Fruit fly (Drosophila melanogaster) whole organism, embryonic: ENCODE measurements around the gene Vti1a.

Experiments
- Atf3 ChIP-seq: fragments of 200-800 bp; sonication (Bioruptor generic); optimal IDR thresholded peaks from 3 replicates; lab custom pipeline; 2016; ENCODE audit warnings: missing biosample characterization, missing genetic modification characterization
- B-H2 ChIP-seq: fragments of 200-800 bp; sonication (Bioruptor generic); optimal IDR thresholded peaks from 2 replicates; lab custom pipeline; 2018; ENCODE audit warnings: missing biosample characterization, mild to moderate bottlenecking, missing genetic modification characterization
- BEAF-32 ChIP-seq: fragments of 200-800 bp; sonication (Bioruptor generic); optimal IDR thresholded peaks from 3 replicates; lab custom pipeline; 2017; ENCODE audit warnings: missing biosample characterization, missing genetic modification characterization, mild to moderate bottlenecking, moderate library complexity, missing genetic modification reagents
- CG10209 ChIP-seq: fragments of 200-800 bp; sonication (Bioruptor generic); optimal IDR thresholded peaks from 3 replicates; lab custom pipeline; 2017; ENCODE audit warnings: missing biosample characterization, mild to moderate bottlenecking, missing genetic modification characterization, missing genetic modification reagents
- CG10321 ChIP-seq: fragments of 200-800 bp; sonication (Bioruptor generic); IDR thresholded peaks from 2 replicates; pipeline ENCODE4 v1.3.6; 2022; ENCODE audit warnings: missing biosample characterization, missing genetic modification characterization
- CG12942 ChIP-seq: fragments of 200-800 bp; sonication (Bioruptor generic); optimal IDR thresholded peaks from 3 replicates; lab custom pipeline; 2016; ENCODE audit warnings: missing biosample characterization, missing genetic modification characterization
- CG13424 ChIP-seq: fragments of 200-800 bp; sonication (Bioruptor generic); optimal IDR thresholded peaks from 2 replicates; lab custom pipeline; 2019; ENCODE audit warnings: missing biosample characterization, mild to moderate bottlenecking, missing genetic modification characterization, moderate library complexity
- CG14667 ChIP-seq: fragments of 200-800 bp; sonication (Bioruptor generic); IDR thresholded peaks from 2 replicates; pipeline ENCODE4 v1.3.6; 2022; ENCODE audit warnings: missing biosample characterization, missing genetic modification characterization
- CG15479 ChIP-seq: fragments of 200-800 bp; sonication (Bioruptor generic); optimal IDR thresholded peaks from 3 replicates; lab custom pipeline; 2019; ENCODE audit warnings: missing biosample characterization, mild to moderate bottlenecking, missing genetic modification characterization, moderate library complexity
- CG1602 ChIP-seq: fragments of 200-800 bp; sonication (Bioruptor generic); optimal IDR thresholded peaks from 3 replicates; lab custom pipeline; 2016; ENCODE audit warnings: missing biosample characterization, missing genetic modification characterization
- CG17359 ChIP-seq: fragments of 200-800 bp; sonication (Bioruptor generic); optimal IDR thresholded peaks from 3 replicates; lab custom pipeline; 2018; ENCODE audit warnings: missing biosample characterization, mild to moderate bottlenecking, missing genetic modification characterization, moderate library complexity
- CG17612 ChIP-seq: fragments of 200-800 bp; sonication (Bioruptor generic); IDR thresholded peaks from 2 replicates; pipeline ENCODE4 v1.3.6; 2022; ENCODE audit warnings: missing biosample characterization, missing genetic modification characterization
- CG17829 ChIP-seq: fragments of 200-800 bp; optimal IDR thresholded peaks from 2 replicates; lab custom pipeline; 2019; ENCODE audit warnings: missing biosample characterization, mild to moderate bottlenecking, missing genetic modification characterization, moderate library complexity
- CG18011 ChIP-seq: fragments of 200-800 bp; sonication (Bioruptor generic); optimal IDR thresholded peaks from 2 replicates; lab custom pipeline; 2017; ENCODE audit warnings: missing biosample characterization, missing genetic modification characterization, mild to moderate bottlenecking, moderate library complexity, missing genotype
- CG30020 ChIP-seq: fragments of 200-800 bp; optimal IDR thresholded peaks from 2 replicates; lab custom pipeline; 2019; ENCODE audit warnings: missing biosample characterization, mild to moderate bottlenecking, missing genetic modification characterization, moderate library complexity
- CG30403 ChIP-seq: fragments of 200-800 bp; sonication (Bioruptor generic); optimal IDR thresholded peaks from 3 replicates; lab custom pipeline; 2016; ENCODE audit warnings: missing biosample characterization, missing genetic modification characterization
- CG32772 ChIP-seq: fragments of 200-800 bp; sonication (Bioruptor generic); IDR thresholded peaks from 2 replicates; pipeline ENCODE4 v1.3.6; 2022; ENCODE audit warnings: missing biosample characterization, missing genetic modification characterization
- CG4424 ChIP-seq: fragments of 200-800 bp; sonication (Bioruptor generic); optimal IDR thresholded peaks from 3 replicates; lab custom pipeline; 2016; ENCODE audit warnings: missing biosample characterization, missing genetic modification characterization
- CG4617 ChIP-seq: fragments of 200-800 bp; sonication (Bioruptor generic); optimal IDR thresholded peaks from 3 replicates; lab custom pipeline; 2016; ENCODE audit warnings: missing biosample characterization, missing genetic modification characterization, borderline replicate concordance
- CG6254 ChIP-seq: fragments of 200-800 bp; sonication (Bioruptor generic); optimal IDR thresholded peaks from 3 replicates; lab custom pipeline; 2017; ENCODE audit warnings: mild to moderate bottlenecking, missing biosample characterization, missing genetic modification reagents, missing genetic modification characterization
- CG6791 ChIP-seq: fragments of 200-800 bp; sonication (Bioruptor generic); IDR thresholded peaks from 3 replicates; pipeline ENCODE4 v1.3.6; 2022; ENCODE audit warnings: missing biosample characterization, missing genetic modification characterization; ENCODE audit not compliant: partially characterized antibody
- Dek ChIP-seq: fragments of 200-800 bp; sonication (Bioruptor generic); optimal IDR thresholded peaks from 3 replicates; lab custom pipeline; 2019; ENCODE audit warnings: missing biosample characterization, mild to moderate bottlenecking, missing genetic modification characterization, moderate library complexity
- Doc2 ChIP-seq: fragments of 200-800 bp; sonication (Bioruptor generic); IDR thresholded peaks from 2 replicates; pipeline ENCODE4 v1.3.6; 2022; ENCODE audit warnings: missing biosample characterization, missing genetic modification characterization
- Drgx ChIP-seq: fragments of 200-800 bp; sonication (Bioruptor generic); IDR thresholded peaks from 2 replicates; pipeline ENCODE4 v1.3.6; 2022; ENCODE audit warnings: missing biosample characterization, missing genetic modification characterization
- Ets97D ChIP-seq: fragments of 200-800 bp; sonication (Bioruptor generic); optimal IDR thresholded peaks from 3 replicates; lab custom pipeline; 2016; ENCODE audit warnings: missing biosample characterization, missing genetic modification characterization
- Hand ChIP-seq: fragments of 200-800 bp; sonication (Bioruptor generic); optimal IDR thresholded peaks from 2 replicates; lab custom pipeline; 2017; ENCODE audit warnings: mild to moderate bottlenecking, missing biosample characterization, missing genetic modification reagents, missing genetic modification characterization
- Hr39 ChIP-seq: fragments of >200 bp; optimal IDR thresholded peaks from 2 replicates; lab custom pipeline; 2017
- Max ChIP-seq: fragments of 200-800 bp; sonication (Bioruptor generic); optimal IDR thresholded peaks from 2 replicates; lab custom pipeline; 2016; ENCODE audit warnings: missing biosample characterization, mild to moderate bottlenecking, missing genetic modification characterization
- Scr ChIP-seq: fragments of 200-800 bp; sonication (Bioruptor generic); IDR thresholded peaks from 2 replicates; pipeline ENCODE4 v1.3.6; 2022; ENCODE audit warnings: missing biosample characterization, missing genetic modification characterization; ENCODE audit not compliant: partially characterized antibody
- Sox102F ChIP-seq: fragments of 200-800 bp; sonication (Bioruptor generic); optimal IDR thresholded peaks from 2 replicates; lab custom pipeline; 2018; ENCODE audit warnings: missing biosample characterization, mild to moderate bottlenecking, missing genetic modification characterization, moderate library complexity
- aop ChIP-seq: fragments of 200-800 bp; sonication (Bioruptor generic); IDR thresholded peaks from 2 replicates; pipeline ENCODE4 v1.3.6; 2022; ENCODE audit warnings: missing biosample characterization, missing genetic modification characterization
- ara ChIP-seq: fragments of 200-800 bp; sonication (Bioruptor generic); IDR thresholded peaks from 2 replicates; pipeline ENCODE4 v1.3.6; 2022; ENCODE audit warnings: missing biosample characterization, missing genetic modification characterization
- cg ChIP-seq: fragments of 200-800 bp; sonication (Bioruptor generic); optimal IDR thresholded peaks from 3 replicates; lab custom pipeline; 2019; ENCODE audit warnings: missing biosample characterization, mild to moderate bottlenecking, missing genetic modification characterization, moderate library complexity
- crp ChIP-seq, 2 experiments: fragments of 200-800 bp; sonication (Bioruptor generic); optimal IDR thresholded peaks; 2 replicates in 1 of 2; 3 replicates in 1 of 2; lab custom pipeline; 2017; ENCODE audit warnings: missing biosample characterization in 2 of 2, missing genetic modification characterization in 2 of 2, mild to moderate bottlenecking in 1 of 2, moderate library complexity in 1 of 2
- dan ChIP-seq: fragments of 200-800 bp; sonication (Bioruptor generic); IDR thresholded peaks from 2 replicates; pipeline ENCODE4 v1.3.6; 2022; ENCODE audit warnings: missing biosample characterization, missing genetic modification characterization
- emc ChIP-seq: fragments of 200-800 bp; sonication (Bioruptor generic); optimal IDR thresholded peaks from 2 replicates; lab custom pipeline; 2016; ENCODE audit warnings: missing biosample characterization, missing genetic modification characterization
- esg ChIP-seq: fragments of 200-800 bp; sonication (Bioruptor generic); conservative IDR thresholded peaks from 2 replicates; pipeline ENCODE4 v1.3.6; 2022; ENCODE audit warnings: missing biosample characterization, missing genetic modification characterization
- exex ChIP-seq: fragments of 200-800 bp; sonication (Bioruptor generic); optimal IDR thresholded peaks from 4 replicates; lab custom pipeline; 2018; ENCODE audit warnings: missing biosample characterization, mild to moderate bottlenecking, missing genetic modification characterization, moderate library complexity
- gsb-n ChIP-seq: fragments of 200-800 bp; sonication (Bioruptor generic); optimal IDR thresholded peaks from 3 replicates; lab custom pipeline; 2018; ENCODE audit warnings: missing biosample characterization, mild to moderate bottlenecking, missing genetic modification characterization
- ham ChIP-seq: fragments of 200-800 bp; sonication (Bioruptor generic); IDR thresholded peaks from 2 replicates; pipeline ENCODE4 v1.3.6; 2022; ENCODE audit warnings: missing biosample characterization, missing genetic modification characterization
- inv ChIP-seq: fragments of 200-800 bp; sonication (Bioruptor generic); IDR thresholded peaks from 2 replicates; pipeline ENCODE4 v1.3.6; 2022; ENCODE audit warnings: missing biosample characterization, missing genetic modification characterization; ENCODE audit not compliant: partially characterized antibody
- lbe ChIP-seq: fragments of 200-800 bp; sonication (Bioruptor generic); optimal IDR thresholded peaks from 2 replicates; lab custom pipeline; 2016; ENCODE audit warnings: missing biosample characterization, mild to moderate bottlenecking, missing genetic modification characterization
- maf-S ChIP-seq: fragments of 200-800 bp; sonication (Bioruptor generic); optimal IDR thresholded peaks from 2 replicates; lab custom pipeline; 2016; ENCODE audit warnings: missing biosample characterization, missing genetic modification characterization
- ro ChIP-seq: fragments of 200-800 bp; sonication (Bioruptor generic); IDR thresholded peaks from 2 replicates; pipeline ENCODE4 v1.3.6; 2022; ENCODE audit warnings: missing biosample characterization, missing genetic modification characterization
- run ChIP-seq: fragments of 200-800 bp; sonication (Bioruptor generic); optimal IDR thresholded peaks from 3 replicates; lab custom pipeline; 2018; ENCODE audit warnings: missing biosample characterization, mild to moderate bottlenecking, missing genetic modification characterization
- shn ChIP-seq: fragments of 200-800 bp; sonication (Bioruptor generic); optimal IDR thresholded peaks from 3 replicates; lab custom pipeline; 2016; ENCODE audit warnings: missing biosample characterization, missing genetic modification characterization
- tll ChIP-seq, 2 experiments: fragments of 200-800 bp in 1 of 2; fragments of >200 bp in 1 of 2; sonication (Bioruptor generic) in 1 of 2; optimal IDR thresholded peaks; 2 replicates each; lab custom pipeline; 2017 to 2019; ENCODE audit warnings: missing biosample characterization in 2 of 2, missing genetic modification characterization in 2 of 2, mild to moderate bottlenecking in 1 of 2, moderate library complexity in 1 of 2
- tna ChIP-seq: fragments of 200-800 bp; sonication (Bioruptor generic); IDR thresholded peaks from 2 replicates; pipeline ENCODE4 v1.3.6; 2022; ENCODE audit warnings: missing biosample characterization, missing genetic modification characterization; ENCODE audit not compliant: partially characterized antibody
- tx ChIP-seq: fragments of 200-800 bp; sonication (Bioruptor generic); optimal IDR thresholded peaks from 2 replicates; lab custom pipeline; 2016; ENCODE audit warnings: missing biosample characterization, missing genetic modification characterization

Vti1a gene

DNA sequence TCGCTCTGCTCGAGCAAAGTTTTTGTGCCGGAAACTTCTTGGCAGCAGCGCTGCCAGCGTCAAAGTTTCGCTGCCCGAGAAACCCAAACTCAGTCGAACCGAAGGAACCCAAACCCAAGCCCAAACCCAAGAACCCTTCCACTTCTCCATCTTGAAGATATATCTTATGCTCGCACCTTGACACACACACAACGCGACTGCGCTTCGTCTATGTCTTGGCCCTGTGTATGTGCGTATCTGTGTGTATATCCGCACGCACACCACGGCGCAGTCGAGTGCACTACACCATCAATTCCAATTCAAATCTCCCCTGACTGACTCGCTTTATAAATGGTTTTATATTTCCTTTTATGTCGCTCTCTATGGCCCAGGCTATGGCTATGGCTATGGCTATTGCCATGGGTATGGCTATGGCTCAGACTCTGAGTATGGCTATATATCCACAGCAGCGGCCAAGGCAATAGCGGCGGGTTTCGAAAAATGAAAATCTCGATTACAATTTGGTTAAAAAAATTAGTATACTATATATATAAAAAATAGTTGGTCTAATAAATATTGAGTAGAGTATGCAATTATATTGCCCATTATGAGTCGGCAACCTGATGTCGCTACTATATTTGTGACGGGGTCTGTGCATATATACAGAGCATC, 3.8 kb upstream of the Vti1a start (continued):
- TF ChIP-seq CG10321 (GFP tag; lab: Robert Waterston, UW) = peak; percentile 70
- TF ChIP-seq esg (GFP tag; lab: Robert Waterston, UW) = peak; percentile 94
- peak; percentile 9 for TF ChIP-seq BEAF-32 (GFP tag; lab: Kevin White, UChicago)
- peak in 1 of 2 experiments; percentile 28 for TF ChIP-seq tll (GFP tag; optimal IDR thresholded peaks at IDR 0.05; lab: Kevin White, UChicago)
- TF ChIP-seq CG30020 = peak; percentile 72
- peak; percentile 92 for TF ChIP-seq run (tag; lab: Kevin White, UChicago)
- TF ChIP-seq Scr (GFP tag; lab: Robert Waterston, UW) = no peak
- TF ChIP-seq Hr39 (lab: Kevin White, UChicago) = no peak
- TF ChIP-seq tx (GFP tag; lab: Kevin White, UChicago) = peak; percentile 26
- TF ChIP-seq ham (GFP tag; lab: Robert Waterston, UW) = peak; percentile 79
- TF ChIP-seq CG4424 = peak; percentile 96
- no peak for TF ChIP-seq inv (GFP tag; lab: Robert Waterston, UW)
- peak; percentile 81 for TF ChIP-seq dan (GFP tag; lab: Robert Waterston, UW)
- no peak for TF ChIP-seq maf-S
- peak; percentile 93 for TF ChIP-seq Dek (tag; lab: Kevin White, UChicago)
- TF ChIP-seq CG6254 (GFP tag; lab: Kevin White, UChicago) = peak; percentile 96
- TF ChIP-seq exex (tag; lab: Kevin White, UChicago) = peak; percentile 70
- peak; percentile 93 for TF ChIP-seq CG14667 (GFP tag; lab: Robert Waterston, UW)
- no peak for TF ChIP-seq emc (GFP tag; lab: Kevin White, UChicago)
- TF ChIP-seq CG30403 (GFP tag; lab: Kevin White, UChicago) = peak; percentile 92
- TF ChIP-seq CG6791 (GFP tag; lab: Robert Waterston, UW) = peak; percentile 67
- TF ChIP-seq CG13424 = peak; percentile 94
- TF ChIP-seq tna (GFP tag; lab: Robert Waterston, UW) = no peak
- peak; percentile 80 for TF ChIP-seq CG4617
- TF ChIP-seq shn (GFP tag; lab: Kevin White, UChicago) = no peak
- peak; percentile 96 for TF ChIP-seq CG10209 (GFP tag; lab: Kevin White, UChicago)
- peak; percentile 98 for TF ChIP-seq CG17359 (tag; lab: Kevin White, UChicago)
- TF ChIP-seq crp (GFP tag; optimal IDR thresholded peaks at IDR 0.05; lab: Kevin White, UChicago) = peak in 1 of 2 experiments; percentile 57
- TF ChIP-seq cg (GFP tag; lab: Kevin White, UChicago) = peak; percentile 84
- TF ChIP-seq CG18011 (GFP tag; lab: Kevin White, UChicago) = peak; percentile 74
- TF ChIP-seq CG32772 (GFP tag; lab: Robert Waterston, UW) = peak; percentile 94
- TF ChIP-seq lbe = peak; percentile 87
- peak; percentile 95 for TF ChIP-seq Drgx (GFP tag; lab: Robert Waterston, UW)
- TF ChIP-seq CG17829 (tag; lab: Kevin White, UChicago) = peak; percentile 98
- peak; percentile 78 for TF ChIP-seq CG17612 (GFP tag; lab: Robert Waterston, UW)
- peak; percentile 84 for TF ChIP-seq ro (GFP tag; lab: Robert Waterston, UW)
- peak; percentile 97 for TF ChIP-seq gsb-n (tag; lab: Kevin White, UChicago)
- peak; percentile 52 for TF ChIP-seq CG15479
- TF ChIP-seq Max (GFP tag; lab: Kevin White, UChicago) = peak; percentile 93
- TF ChIP-seq B-H2 (GFP tag; lab: Kevin White, UChicago) = peak; percentile 25
- TF ChIP-seq Ets97D (GFP tag; lab: Kevin White, UChicago) = peak; percentile 23
- TF ChIP-seq ara (GFP tag; lab: Robert Waterston, UW) = peak; percentile 97
- peak; percentile 93 for TF ChIP-seq Hand
- TF ChIP-seq Sox102F (GFP tag; lab: Kevin White, UChicago) = peak; percentile 94
- peak; percentile 90 for TF ChIP-seq CG1602 (GFP tag; lab: Kevin White, UChicago)
- TF ChIP-seq Atf3 (GFP tag; lab: Kevin White, UChicago) = peak; percentile 29
- peak; percentile 80 for TF ChIP-seq CG12942 (GFP tag; lab: Kevin White, UChicago)
- TF ChIP-seq Doc2 (GFP tag; lab: Robert Waterston, UW) = peak; percentile 48; the same call in 1 of the 2 replicates
- peak; percentile 88 for TF ChIP-seq aop (GFP tag; lab: Robert Waterston, UW)
